Fruit fly (Drosophila melanogaster): ENCODE data around the gene Idgf3.

DNA sequence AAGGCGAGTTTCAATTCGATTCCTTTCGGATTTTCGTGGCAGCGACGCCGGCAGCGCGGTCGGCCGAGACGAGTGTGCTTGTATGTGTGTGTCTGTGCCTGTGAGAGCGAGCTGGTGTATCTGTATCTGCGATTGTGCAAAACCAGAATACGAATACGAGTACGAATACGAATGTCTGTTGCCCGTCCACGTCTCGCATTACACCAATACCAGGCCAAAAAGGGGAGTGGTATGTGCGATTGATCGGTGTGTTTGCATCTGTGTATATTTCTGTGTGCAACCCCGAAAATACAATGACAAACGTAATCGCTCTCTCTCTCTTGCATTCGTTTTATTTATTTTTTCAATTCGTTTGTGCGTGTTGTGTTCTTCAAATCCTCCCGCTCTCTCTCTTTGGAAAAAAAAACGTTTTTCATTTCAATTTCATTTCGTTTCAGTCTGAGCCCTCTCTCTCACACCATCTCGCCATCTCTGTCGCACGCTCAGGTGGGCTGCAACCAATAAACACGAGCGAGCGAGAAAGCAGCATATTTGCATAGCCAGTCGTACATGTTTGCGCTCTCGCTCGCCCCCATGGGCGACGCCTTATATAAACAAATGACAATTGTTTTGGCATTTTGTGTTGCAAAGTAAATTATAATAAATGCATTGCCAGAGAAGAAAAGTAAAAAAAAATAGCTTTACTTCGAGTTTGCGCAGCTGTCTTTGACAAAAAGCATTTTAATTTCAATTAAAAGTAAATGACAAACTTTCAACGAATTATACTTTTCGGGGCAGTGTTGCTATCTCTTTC lies 35.5 kb downstream of the Idgf3 start:
- TF ChIP-seq h (optimal IDR thresholded peaks at IDR 0.05) (no peak), insv (optimal IDR thresholded peaks at IDR 0.05) (no peak), Sin3A (optimal IDR thresholded peaks at IDR 0.05) (no peak)
